Worm (Caenorhabditis elegans) whole organism, mixed stage, embryonic: ENCODE measurements around the gene cin-4.

Experiments used
- M03D4.4 ChIP-seq: sonication (generic microtip); optimal IDR thresholded peaks from 2 replicates; lab custom pipeline; 2017; ENCODE audit warnings: mild to moderate bottlenecking, missing genetic modification characterization, missing compliant biosample characterization
- bed-3 ChIP-seq: fragments of 200-800 bp; sonication (Bioruptor generic); optimal IDR thresholded peaks from 3 replicates; lab custom pipeline; 2018; ENCODE audit warnings: mild to moderate bottlenecking, missing genetic modification characterization, moderate library complexity, missing compliant biosample characterization
- blmp-1 ChIP-seq: fragments of 150-350 bp; optimal IDR thresholded peaks from 2 replicates; lab custom pipeline; 2014; ENCODE audit warnings: missing biosample characterization, missing genetic modification characterization
- ceh-83 ChIP-seq: fragments of 200-800 bp; sonication (Bioruptor generic); optimal IDR thresholded peaks from 2 replicates; lab custom pipeline; 2018; ENCODE audit warnings: mild to moderate bottlenecking, missing genetic modification characterization, missing compliant biosample characterization
- ces-1 ChIP-seq: fragments of 150-350 bp; optimal IDR thresholded peaks from 2 replicates; lab custom pipeline; 2014; ENCODE audit warnings: missing biosample characterization, missing genetic modification reagents, missing genetic modification characterization
- drap-1 ChIP-seq: fragments of 200-800 bp; sonication (Bioruptor generic); optimal IDR thresholded peaks from 3 replicates; lab custom pipeline; 2018; ENCODE audit warnings: mild to moderate bottlenecking, missing genetic modification characterization, missing compliant biosample characterization
- elt-1 ChIP-seq: sonication (generic microtip); optimal IDR thresholded peaks from 2 replicates; lab custom pipeline; 2017; ENCODE audit warnings: missing genetic modification characterization, mild to moderate bottlenecking, missing compliant biosample characterization, antibody characterized with exemption, moderate library complexity, borderline replicate concordance; ENCODE audit not compliant: insufficient read depth
- elt-3 ChIP-seq: fragments of 150-350 bp; optimal IDR thresholded peaks from 2 replicates; lab custom pipeline; 2014; ENCODE audit warnings: missing biosample characterization, missing genetic modification characterization
- flh-1 ChIP-seq: fragments of 200-800 bp; sonication (Bioruptor generic); optimal IDR thresholded peaks from 2 replicates; lab custom pipeline; 2018; ENCODE audit warnings: mild to moderate bottlenecking, missing genetic modification characterization, moderate library complexity, missing compliant biosample characterization
- lin-13 ChIP-seq: fragments of 150-350 bp; optimal IDR thresholded peaks from 2 replicates; lab custom pipeline; 2014; ENCODE audit warnings: missing biosample characterization, missing genetic modification characterization
- lin-32 ChIP-seq: fragments of 200-800 bp; sonication (Bioruptor generic); optimal IDR thresholded peaks from 2 replicates; lab custom pipeline; 2018; ENCODE audit warnings: mild to moderate bottlenecking, missing genetic modification characterization, missing compliant biosample characterization
- lsy-2 ChIP-seq: fragments of 150-350 bp; optimal IDR thresholded peaks from 2 replicates; lab custom pipeline; 2014; ENCODE audit warnings: missing biosample characterization, missing genetic modification characterization
- mep-1 ChIP-seq: fragments of 150-350 bp; optimal IDR thresholded peaks from 2 replicates; lab custom pipeline; 2017; ENCODE audit warnings: missing biosample characterization, missing genetic modification reagents, missing genetic modification characterization, inconsistent platforms
- mls-2 ChIP-seq: sonication (generic microtip); optimal IDR thresholded peaks from 2 replicates; lab custom pipeline; 2016; ENCODE audit warnings: mild to moderate bottlenecking, missing genetic modification characterization, moderate library complexity, missing compliant biosample characterization
- nhr-12 ChIP-seq: fragments of 150-350 bp; optimal IDR thresholded peaks from 2 replicates; lab custom pipeline; 2014; ENCODE audit warnings: missing biosample characterization, missing genetic modification characterization
- nhr-237 ChIP-seq: fragments of 150-350 bp; optimal IDR thresholded peaks from 2 replicates; lab custom pipeline; 2014; ENCODE audit warnings: missing biosample characterization, missing genetic modification characterization
- nhr-28 ChIP-seq: fragments of 150-350 bp; optimal IDR thresholded peaks from 2 replicates; lab custom pipeline; 2014; ENCODE audit warnings: missing biosample characterization, missing genetic modification characterization
- nhr-76 ChIP-seq: sonication (generic microtip); optimal IDR thresholded peaks from 2 replicates; lab custom pipeline; 2017; ENCODE audit warnings: missing biosample characterization, missing genetic modification characterization
- pha-4 ChIP-seq: fragments of 150-350 bp; optimal IDR thresholded peaks from 2 replicates; lab custom pipeline; 2018; ENCODE audit warnings: missing biosample characterization, missing genetic modification reagents, missing genetic modification characterization
- sem-2 ChIP-seq: fragments of 200-800 bp; sonication (Bioruptor generic); optimal IDR thresholded peaks from 2 replicates; lab custom pipeline; 2018; ENCODE audit warnings: mild to moderate bottlenecking, missing genetic modification characterization, missing compliant biosample characterization
- snpc-4 ChIP-seq: fragments of 150-350 bp; optimal IDR thresholded peaks from 2 replicates; lab custom pipeline; 2014; ENCODE audit warnings: missing biosample characterization, missing genetic modification characterization
- sptf-1 ChIP-seq: sonication (generic microtip); optimal IDR thresholded peaks from 2 replicates; lab custom pipeline; 2017; ENCODE audit warnings: mild to moderate bottlenecking, missing genetic modification characterization, moderate library complexity, missing compliant biosample characterization
- unc-120 ChIP-seq: sonication (generic microtip); optimal IDR thresholded peaks from 2 replicates; lab custom pipeline; 2017; ENCODE audit warnings: missing genetic modification characterization, missing compliant biosample characterization; ENCODE audit not compliant: poor library complexity, severe bottlenecking
- unc-39 ChIP-seq: fragments of 150-350 bp; optimal IDR thresholded peaks from 2 replicates; lab custom pipeline; 2014; ENCODE audit warnings: missing biosample characterization, missing genetic modification characterization
- unc-62 ChIP-seq: fragments of 150-350 bp; optimal IDR thresholded peaks from 2 replicates; lab custom pipeline; 2014; ENCODE audit warnings: missing biosample characterization, missing genetic modification reagents, missing genetic modification characterization
- zip-8 ChIP-seq: fragments of 150-350 bp; optimal IDR thresholded peaks from 2 replicates; lab custom pipeline; 2014; ENCODE audit warnings: missing biosample characterization, missing genetic modification characterization
- ztf-11 ChIP-seq: fragments of 150-350 bp; optimal IDR thresholded peaks from 2 replicates; lab custom pipeline; 2014; ENCODE audit warnings: missing biosample characterization, missing genetic modification characterization

The cin-4 gene

ce11 chrII:7002956-7003357 lies 35.1 kb upstream of the cin-4 start:
- TF ChIP-seq ceh-83 (GFP tag; lab: Kevin White, UChicago) = no peak
- TF ChIP-seq sptf-1 = no peak
- no peak for TF ChIP-seq nhr-237 (tag; lab: Kevin White, UChicago)
- no peak for TF ChIP-seq elt-3 (tag; lab: Kevin White, UChicago)
- TF ChIP-seq ztf-11 (tag; lab: Kevin White, UChicago) = no peak
- TF ChIP-seq lin-13 (tag; lab: Kevin White, UChicago) = no peak
- TF ChIP-seq drap-1 (GFP tag; lab: Kevin White, UChicago) = no peak
- no peak for TF ChIP-seq nhr-76 (tag; lab: Kevin White, UChicago)

ce11 chrII:7012592-7012991 lies 25.5 kb upstream of the cin-4 start, which contains the start of gene sqv-7:
TSS of gene sqv-7 (minus strand) at chrII:7012692.
- no peak for TF ChIP-seq sem-2
- no peak for TF ChIP-seq nhr-28 (tag; lab: Kevin White, UChicago)
- TF ChIP-seq pha-4 = no peak
- no peak for TF ChIP-seq blmp-1 (tag; lab: Kevin White, UChicago)
- no peak for TF ChIP-seq unc-39
- TF ChIP-seq zip-8 (tag; lab: Kevin White, UChicago) = no peak

- TF ChIP-seq bed-3 = no peak
- TF ChIP-seq pha-4 = peak; percentile 19
- peak; percentile 60 for TF ChIP-seq ces-1 (GFP tag; lab: Kevin White, UChicago)
- TF ChIP-seq zip-8 (tag; lab: Kevin White, UChicago) = peak; percentile 70
- peak; percentile 33 for TF ChIP-seq sptf-1
- TF ChIP-seq flh-1 (GFP tag; lab: Kevin White, UChicago) = no peak
- peak; percentile 38 for TF ChIP-seq unc-62 (GFP tag; lab: Kevin White, UChicago)
- TF ChIP-seq mep-1 (tag; lab: Kevin White, UChicago) = peak; percentile 47
- peak; percentile 22 for TF ChIP-seq lin-13 (tag; lab: Kevin White, UChicago)
- no peak for TF ChIP-seq drap-1 (GFP tag; lab: Kevin White, UChicago)
- peak; percentile 50 for TF ChIP-seq lsy-2 (tag; lab: Kevin White, UChicago)
- TF ChIP-seq ztf-11 (tag; lab: Kevin White, UChicago) = no peak
- TF ChIP-seq M03D4.4 (tag; lab: Kevin White, UChicago) = no peak
Observed at ce11 chrII:7022370-7023001, 15.6 kb upstream of the cin-4 start, which contains the start of the genes lst-6 and lst-5. TSS of gene lst-6 (minus strand) at chrII:7022509. TSS of gene lst-5 (plus strand) at chrII:7022913.

ce11 chrII:7024897-7025852 lies 12.9 kb upstream of the cin-4 start, which contains the start of gene znf-598:
TSS of gene znf-598 (plus strand) at chrII:7025802.
- TF ChIP-seq mep-1 (tag; lab: Kevin White, UChicago) (peak; percentile 29), pha-4 (peak; percentile 65), lsy-2 (tag; lab: Kevin White, UChicago) (peak; percentile 21), flh-1 (GFP tag; lab: Kevin White, UChicago) (no peak), sptf-1 (peak; percentile 1)
- TF ChIP-seq, all 35 proteins: peak for 4

ce11 chrII:7029524-7029923 lies 8.6 kb upstream of the cin-4 start:
- TF ChIP-seq ceh-83 (GFP tag; lab: Kevin White, UChicago) (no peak), lin-32 (GFP tag; lab: Kevin White, UChicago) (no peak), nhr-237 (tag; lab: Kevin White, UChicago) (no peak)

- TF ChIP-seq lin-13 (tag; lab: Kevin White, UChicago) (no peak), ceh-83 (GFP tag; lab: Kevin White, UChicago) (no peak), elt-3 (tag; lab: Kevin White, UChicago) (no peak), unc-120 (tag; lab: Kevin White, UChicago) (no peak), mls-2 (tag; lab: Kevin White, UChicago) (no peak), sptf-1 (no peak), ces-1 (GFP tag; lab: Kevin White, UChicago) (no peak), ztf-11 (tag; lab: Kevin White, UChicago) (no peak), snpc-4 (tag; lab: Kevin White, UChicago) (no peak), zip-8 (tag; lab: Kevin White, UChicago) (no peak), unc-39 (no peak), elt-1 (tag; lab: Kevin White, UChicago) (no peak), drap-1 (GFP tag; lab: Kevin White, UChicago) (no peak), nhr-12 (tag; lab: Kevin White, UChicago) (no peak), bed-3 (no peak)
Observed at ce11 chrII:7031137-7031697, 6.9 kb upstream of the cin-4 start.
